Worm (Caenorhabditis elegans) whole organism, young adult: ENCODE measurements around the gene ZK353.2.

ENCODE experiments used
- B0019.2 ChIP-seq: fragments of 200-800 bp; sonication (Bioruptor generic); conservative IDR thresholded peaks from 2 replicates; pipeline ENCODE4 v1.3.6; 2022; ENCODE audit warnings: missing genetic modification reagents, missing genetic modification characterization, missing compliant biosample characterization
- B0261.1 ChIP-seq: sonication (generic microtip); optimal IDR thresholded peaks from 2 replicates; lab custom pipeline; 2016; ENCODE audit warnings: mild to moderate bottlenecking, missing genetic modification characterization, moderate library complexity, missing compliant biosample characterization
- B0336.3 ChIP-seq: fragments of 200-800 bp; sonication (Bioruptor generic); IDR thresholded peaks from 2 replicates; pipeline ENCODE4 v1.3.6; 2022; ENCODE audit warnings: missing genetic modification characterization, missing compliant biosample characterization
- C17E4.6 ChIP-seq: fragments of 200-800 bp; sonication (Bioruptor generic); IDR thresholded peaks from 2 replicates; pipeline ENCODE4 v1.3.6; 2022; ENCODE audit warnings: missing genetic modification reagents, missing genetic modification characterization, missing compliant biosample characterization
- D2030.7 ChIP-seq: fragments of 200-800 bp; sonication (Bioruptor generic); IDR thresholded peaks from 2 replicates; pipeline ENCODE4 v1.3.6; 2022; ENCODE audit warnings: missing genetic modification reagents, missing genetic modification characterization, missing compliant biosample characterization
- F10E7.11 ChIP-seq: sonication (generic microtip); optimal IDR thresholded peaks from 2 replicates; lab custom pipeline; 2017; ENCODE audit warnings: mild to moderate bottlenecking, missing genetic modification characterization, moderate library complexity, missing compliant biosample characterization
- F39B2.1 ChIP-seq: fragments of 200-800 bp; sonication (Bioruptor generic); IDR thresholded peaks from 2 replicates; pipeline ENCODE4 v1.3.6; 2022; ENCODE audit warnings: missing genetic modification reagents, missing genetic modification characterization, missing compliant biosample characterization
- F52B5.7 ChIP-seq: sonication (generic microtip); optimal IDR thresholded peaks from 2 replicates; lab custom pipeline; 2016; ENCODE audit warnings: mild to moderate bottlenecking, missing genetic modification characterization, missing compliant biosample characterization
- F55B11.4 ChIP-seq: sonication (generic microtip); optimal IDR thresholded peaks from 2 replicates; lab custom pipeline; 2016; ENCODE audit warnings: missing compliant biosample characterization, missing genetic modification characterization, borderline replicate concordance; ENCODE audit not compliant: insufficient read depth
- K11D2.4 ChIP-seq: fragments of 200-800 bp; sonication (Bioruptor generic); IDR thresholded peaks from 2 replicates; pipeline ENCODE4 v1.3.6; 2022; ENCODE audit warnings: missing genetic modification reagents, missing genetic modification characterization, missing compliant biosample characterization
- T07F8.4 ChIP-seq: sonication (generic microtip); optimal IDR thresholded peaks from 2 replicates; lab custom pipeline; 2016; ENCODE audit warnings: mild to moderate bottlenecking, missing genetic modification characterization, moderate library complexity, missing compliant biosample characterization
- Y53F4B.3 ChIP-seq: fragments of 200-800 bp; sonication (Bioruptor generic); IDR thresholded peaks from 2 replicates; pipeline ENCODE4 v1.3.6; 2022; ENCODE audit warnings: missing genetic modification reagents, missing genetic modification characterization, missing compliant biosample characterization
- Y53G8AR.9 ChIP-seq: fragments of 200-800 bp; sonication (Bioruptor generic); conservative IDR thresholded peaks from 2 replicates; pipeline ENCODE4 v1.3.6; 2022; ENCODE audit warnings: missing genetic modification reagents, missing genetic modification characterization, missing compliant biosample characterization
- Y67H2A.10 ChIP-seq: fragments of 200-800 bp; sonication (Bioruptor generic); conservative IDR thresholded peaks from 2 replicates; pipeline ENCODE4 v1.3.6; 2022; ENCODE audit warnings: missing genetic modification reagents, missing genetic modification characterization, missing compliant biosample characterization
- ZK185.1 ChIP-seq: sonication (generic microtip); optimal IDR thresholded peaks from 2 replicates; lab custom pipeline; 2016; ENCODE audit warnings: mild to moderate bottlenecking, missing genetic modification characterization, missing compliant biosample characterization; ENCODE audit not compliant: poor library complexity, severe bottlenecking
- aptf-3 ChIP-seq: fragments of 200-800 bp; sonication (Bioruptor generic); IDR thresholded peaks from 2 replicates; pipeline ENCODE4 v1.3.6; 2022; ENCODE audit warnings: missing genetic modification characterization, missing compliant biosample characterization
- atf-7 ChIP-seq: sonication (generic microtip); optimal IDR thresholded peaks from 2 replicates; lab custom pipeline; 2017; ENCODE audit warnings: mild to moderate bottlenecking, missing genetic modification characterization, missing compliant biosample characterization
- cebp-1 ChIP-seq, 2 experiments: fragments of 200-800 bp in 1 of 2; sonication (Bioruptor generic) in 1 of 2; sonication (generic microtip) in 1 of 2; IDR thresholded peaks in 1 of 2; optimal IDR thresholded peaks in 1 of 2; 2 replicates each; pipeline versions ENCODE4 v1.3.6 to Lab custom; 2017 to 2022; ENCODE audit warnings: missing compliant biosample characterization in 2 of 2, missing genetic modification characterization in 2 of 2, mild to moderate bottlenecking in 1 of 2, missing genetic modification reagents in 1 of 2, moderate library complexity in 1 of 2
- cebp-2 ChIP-seq: fragments of 200-800 bp; sonication (Bioruptor generic); IDR thresholded peaks from 2 replicates; pipeline ENCODE4 v1.3.6; 2022; ENCODE audit warnings: missing genetic modification characterization, missing compliant biosample characterization
- ceh-100 ChIP-seq: fragments of 200-800 bp; sonication (Bioruptor generic); IDR thresholded peaks from 2 replicates; pipeline ENCODE4 v1.3.6; 2022; ENCODE audit warnings: missing genetic modification reagents, missing genetic modification characterization, missing compliant biosample characterization
- ceh-27 ChIP-seq: fragments of 200-800 bp; sonication (Bioruptor generic); optimal IDR thresholded peaks from 2 replicates; lab custom pipeline; 2018; ENCODE audit warnings: mild to moderate bottlenecking, missing genetic modification characterization, moderate library complexity, missing compliant biosample characterization
- ceh-40 ChIP-seq: fragments of 200-800 bp; sonication (Bioruptor generic); IDR thresholded peaks from 2 replicates; pipeline ENCODE4 v1.3.6; 2022; ENCODE audit warnings: missing genetic modification characterization, missing compliant biosample characterization
- ceh-79 ChIP-seq: sonication (generic microtip); optimal IDR thresholded peaks from 2 replicates; lab custom pipeline; 2017; ENCODE audit warnings: mild to moderate bottlenecking, missing genetic modification characterization, missing compliant biosample characterization
- ceh-91 ChIP-seq: fragments of 200-800 bp; sonication (Bioruptor generic); IDR thresholded peaks from 2 replicates; pipeline ENCODE4 v1.3.6; 2022; ENCODE audit warnings: missing genetic modification reagents, missing genetic modification characterization, missing compliant biosample characterization
- dox-1 ChIP-seq: fragments of 200-800 bp; sonication (Bioruptor generic); IDR thresholded peaks from 2 replicates; pipeline ENCODE4 v1.3.6; 2022; ENCODE audit warnings: missing genetic modification reagents, missing genetic modification characterization, missing compliant biosample characterization
- dpl-1 ChIP-seq: fragments of 150-350 bp; optimal IDR thresholded peaks from 2 replicates; lab custom pipeline; 2014; ENCODE audit warnings: missing biosample characterization, missing genetic modification reagents, missing genetic modification characterization
- egl-18 ChIP-seq: fragments of 200-800 bp; sonication (Bioruptor generic); IDR thresholded peaks from 2 replicates; pipeline ENCODE4 v1.3.6; 2022; ENCODE audit warnings: missing genetic modification reagents, missing genetic modification characterization, missing compliant biosample characterization
- egl-44 ChIP-seq: fragments of 200-800 bp; sonication (Bioruptor generic); IDR thresholded peaks from 2 replicates; pipeline ENCODE4 v1.3.6; 2022; ENCODE audit warnings: missing genetic modification reagents, missing genetic modification characterization, missing compliant biosample characterization
- egrh-3 ChIP-seq: fragments of 200-800 bp; sonication (Bioruptor generic); IDR thresholded peaks from 2 replicates; pipeline ENCODE4 v1.3.6; 2022; ENCODE audit warnings: missing genetic modification reagents, missing genetic modification characterization, missing compliant biosample characterization
- him-1 ChIP-seq: sonication (generic microtip); optimal IDR thresholded peaks from 2 replicates; lab custom pipeline; 2016; ENCODE audit warnings: missing genotype, missing genetic modification reagents, missing genetic modification characterization, missing compliant biosample characterization
- hmg-1.2 ChIP-seq: fragments of 200-800 bp; sonication (Bioruptor generic); IDR thresholded peaks from 2 replicates; pipeline ENCODE4 v1.3.6; 2022; ENCODE audit warnings: missing genetic modification reagents, missing genetic modification characterization, missing compliant biosample characterization
- hmg-20 ChIP-seq: fragments of 200-800 bp; sonication (Bioruptor generic); IDR thresholded peaks from 2 replicates; pipeline ENCODE4 v1.3.6; 2022; ENCODE audit warnings: missing genetic modification reagents, missing genetic modification characterization, missing compliant biosample characterization
- hrde-1 ChIP-seq: sonication (generic microtip); optimal IDR thresholded peaks from 2 replicates; lab custom pipeline; 2016; ENCODE audit warnings: missing genetic modification characterization, mild to moderate bottlenecking, missing compliant biosample characterization, moderate library complexity, missing genotype, missing genetic modification reagents, borderline replicate concordance
- hsf-1 ChIP-seq: fragments of 200-800 bp; sonication (Bioruptor generic); IDR thresholded peaks from 2 replicates; pipeline ENCODE4 v1.3.6; 2022; ENCODE audit warnings: missing genetic modification reagents, missing genetic modification characterization, missing compliant biosample characterization
- madf-6 ChIP-seq: fragments of 200-800 bp; sonication (Bioruptor generic); IDR thresholded peaks from 2 replicates; pipeline ENCODE4 v1.3.6; 2022; ENCODE audit warnings: missing genetic modification reagents, missing genetic modification characterization, missing compliant biosample characterization
- mxl-1 ChIP-seq: sonication (generic microtip); optimal IDR thresholded peaks from 2 replicates; lab custom pipeline; 2016; ENCODE audit warnings: missing genetic modification characterization, missing compliant biosample characterization
- nfya-2 ChIP-seq: fragments of 200-800 bp; sonication (Bioruptor generic); IDR thresholded peaks from 2 replicates; pipeline ENCODE4 v1.3.6; 2022; ENCODE audit warnings: missing genetic modification reagents, missing genetic modification characterization, missing compliant biosample characterization
- nhr-120 ChIP-seq: fragments of 200-800 bp; sonication (Bioruptor generic); IDR thresholded peaks from 2 replicates; pipeline ENCODE4 v1.3.6; 2022; ENCODE audit warnings: missing genetic modification characterization, missing compliant biosample characterization
- nhr-179 ChIP-seq: sonication (generic microtip); optimal IDR thresholded peaks from 2 replicates; lab custom pipeline; 2016; ENCODE audit warnings: mild to moderate bottlenecking, missing genetic modification characterization, missing compliant biosample characterization
- pha-4 ChIP-seq: fragments of 150-350 bp; sonication (generic microtip); optimal IDR thresholded peaks from 2 replicates; lab custom pipeline; 2014; ENCODE audit warnings: missing biosample characterization, missing genetic modification reagents, missing genetic modification characterization
- somi-1 ChIP-seq: fragments of 200-800 bp; sonication (Bioruptor generic); optimal IDR thresholded peaks from 2 replicates; lab custom pipeline; 2018; ENCODE audit warnings: mild to moderate bottlenecking, missing genetic modification characterization, missing compliant biosample characterization
- sptf-2 ChIP-seq: fragments of 200-800 bp; sonication (Bioruptor generic); optimal IDR thresholded peaks from 2 replicates; lab custom pipeline; 2018; ENCODE audit warnings: mild to moderate bottlenecking, missing genetic modification characterization, missing compliant biosample characterization
- tbx-9 ChIP-seq: sonication (generic microtip); optimal IDR thresholded peaks from 2 replicates; lab custom pipeline; 2016; ENCODE audit warnings: borderline replicate concordance, missing genetic modification characterization, inconsistent platforms, missing compliant biosample characterization
- tlf-1 ChIP-seq: fragments of 200-800 bp; sonication (Bioruptor generic); optimal IDR thresholded peaks from 2 replicates; lab custom pipeline; 2018; ENCODE audit warnings: mild to moderate bottlenecking, missing genetic modification characterization, missing compliant biosample characterization
- ztf-22 ChIP-seq: fragments of 200-800 bp; sonication (Bioruptor generic); optimal IDR thresholded peaks from 2 replicates; lab custom pipeline; 2018; ENCODE audit warnings: mild to moderate bottlenecking, missing genetic modification characterization, moderate library complexity, missing compliant biosample characterization
- ztf-26 ChIP-seq: sonication (generic microtip); optimal IDR thresholded peaks from 2 replicates; lab custom pipeline; 2017; ENCODE audit warnings: missing genetic modification characterization, missing compliant biosample characterization
- ztf-28 ChIP-seq: fragments of 200-800 bp; sonication (Bioruptor generic); IDR thresholded peaks from 2 replicates; pipeline ENCODE4 v1.3.6; 2022; ENCODE audit warnings: missing genetic modification reagents, missing genetic modification characterization, missing compliant biosample characterization

The ZK353.2 gene

ce11 chrIII:8443557-8444131 lies 45.1 kb downstream of the ZK353.2 start, which contains the start of gene ufbp-1 (continued):
- no peak; the same call in 1 of the 2 replicates for TF ChIP-seq cebp-2
- peak; percentile 70 for TF ChIP-seq dox-1 (GFP tag; lab: Robert Waterston, UW)
- no peak for TF ChIP-seq hrde-1 (tag; lab: Kevin White, UChicago)
- peak; percentile 91 for TF ChIP-seq atf-7 (tag; lab: Kevin White, UChicago)
- TF ChIP-seq tlf-1 (GFP tag; lab: Kevin White, UChicago), result peak; percentile 94
- TF ChIP-seq B0019.2 (GFP tag; lab: Robert Waterston, UW), result no peak
- no peak for TF ChIP-seq sptf-2 (GFP tag; lab: Kevin White, UChicago)
- TF ChIP-seq K11D2.4 (GFP tag; lab: Robert Waterston, UW), result no peak
- peak; percentile 83 for TF ChIP-seq F10E7.11 (tag; lab: Kevin White, UChicago)
- TF ChIP-seq tbx-9 (tag; lab: Kevin White, UChicago), result no peak
- TF ChIP-seq ceh-100 (GFP tag; lab: Robert Waterston, UW), result peak; percentile 22; the same call in 1 of the 2 replicates
- 0 out of 2 replicates have a peak, but pooled peaks have one; percentile 61 for TF ChIP-seq ceh-40 (GFP tag; lab: Robert Waterston, UW)
- TF ChIP-seq B0261.1 (tag; lab: Kevin White, UChicago), result peak; percentile 34
- TF ChIP-seq ztf-28 (GFP tag; lab: Robert Waterston, UW), result no peak
- TF ChIP-seq cebp-1 (GFP tag; IDR thresholded peaks at IDR 0.05; lab: Robert Waterston, UW), result peak; percentile 53
- peak; percentile 88 for TF ChIP-seq cebp-1 (tag; optimal IDR thresholded peaks at IDR 0.05; lab: Kevin White, UChicago)
- no peak for TF ChIP-seq F55B11.4
- peak; percentile 46 for TF ChIP-seq hmg-1.2 (GFP tag; lab: Robert Waterston, UW)
- peak; percentile 41; the same call in 1 of the 2 replicates for TF ChIP-seq C17E4.6 (GFP tag; lab: Robert Waterston, UW)
- no peak for TF ChIP-seq hmg-20
- no peak for TF ChIP-seq Y67H2A.10 (GFP tag; lab: Robert Waterston, UW)
- TF ChIP-seq nfya-2 (GFP tag; lab: Robert Waterston, UW), result 0 out of 2 replicates have a peak, but pooled peaks have one; percentile 57
- TF ChIP-seq F52B5.7 (tag; lab: Kevin White, UChicago), result peak; percentile 82
- TF ChIP-seq egrh-3 (GFP tag; lab: Robert Waterston, UW), result no peak
- TF ChIP-seq ceh-91 (GFP tag; lab: Robert Waterston, UW), result no peak
- peak; percentile 67 for TF ChIP-seq ceh-27 (GFP tag; lab: Kevin White, UChicago)
- TF ChIP-seq mxl-1 (tag; lab: Kevin White, UChicago), result no peak
- peak; percentile 58 for TF ChIP-seq T07F8.4 (tag; lab: Kevin White, UChicago)
- TF ChIP-seq D2030.7, result no peak
- no peak for TF ChIP-seq Y53F4B.3
- peak; percentile 33 for TF ChIP-seq him-1 (tag; lab: Kevin White, UChicago)
- TF ChIP-seq ztf-22, result peak; percentile 59
- TF ChIP-seq dpl-1, result no peak
- TF ChIP-seq ceh-79 (tag; lab: Kevin White, UChicago), result peak; percentile 96
- peak; percentile 53; the same call in 1 of the 2 replicates for TF ChIP-seq F39B2.1 (GFP tag; lab: Robert Waterston, UW)
- peak; percentile 87 for TF ChIP-seq ztf-26 (tag; lab: Kevin White, UChicago)
- peak; percentile 91 for TF ChIP-seq B0336.3 (GFP tag; lab: Robert Waterston, UW)
- peak; percentile 40 for TF ChIP-seq somi-1 (GFP tag; lab: Kevin White, UChicago)
- no peak for TF ChIP-seq aptf-3
- TF ChIP-seq madf-6 (GFP tag; lab: Robert Waterston, UW), result peak; percentile 64
- TF ChIP-seq nhr-179 (tag; lab: Kevin White, UChicago), result no peak
- TF ChIP-seq nhr-120, result no peak
- 0 out of 2 replicates have a peak, but pooled peaks have one; percentile 38 for TF ChIP-seq egl-18 (GFP tag; lab: Robert Waterston, UW)
- TF ChIP-seq pha-4, result no peak
- peak; percentile 93 for TF ChIP-seq Y53G8AR.9 (GFP tag; lab: Robert Waterston, UW)
- peak; percentile 27 for TF ChIP-seq ZK185.1 (tag; lab: Kevin White, UChicago)
- peak; percentile 80 for TF ChIP-seq egl-44 (GFP tag; lab: Robert Waterston, UW)
- TF ChIP-seq hsf-1 (GFP tag; lab: Robert Waterston, UW), result peak; percentile 83
